Fruit fly (Drosophila melanogaster) whole organism, pupa: ENCODE results near the gene Ced-12.

Source experiments
- CG10348 ChIP-seq: fragments of 200-800 bp; sonication (Bioruptor generic); IDR thresholded peaks from 2 replicates; pipeline ENCODE4 v1.3.6; 2022; ENCODE audit warnings: missing biosample characterization, missing genetic modification characterization
- CG12605 ChIP-seq: fragments of 200-800 bp; sonication (Bioruptor generic); IDR thresholded peaks from 2 replicates; pipeline ENCODE4 v1.3.6; 2022; ENCODE audit warnings: missing biosample characterization, missing genetic modification characterization
- CG13204 ChIP-seq: fragments of 200-800 bp; sonication (Bioruptor generic); optimal IDR thresholded peaks from 2 replicates; lab custom pipeline; 2018; ENCODE audit warnings: missing biosample characterization, mild to moderate bottlenecking, missing genetic modification characterization, moderate library complexity
- CG14655 ChIP-seq: fragments of 200-800 bp; sonication (Bioruptor generic); optimal IDR thresholded peaks from 3 replicates; lab custom pipeline; 2017; ENCODE audit warnings: mild to moderate bottlenecking, missing biosample characterization, missing genetic modification reagents, missing genetic modification characterization
- CG17806 ChIP-seq: fragments of 200-800 bp; sonication (Bioruptor generic); optimal IDR thresholded peaks from 2 replicates; lab custom pipeline; 2018; ENCODE audit warnings: missing biosample characterization, mild to moderate bottlenecking, missing genetic modification characterization, moderate library complexity
- CG32121 ChIP-seq: fragments of 200-800 bp; sonication (Bioruptor generic); IDR thresholded peaks from 2 replicates; pipeline ENCODE4 v1.3.6; 2022; ENCODE audit warnings: missing biosample characterization, missing genetic modification characterization
- CG4496 ChIP-seq: fragments of 200-800 bp; sonication (Bioruptor generic); IDR thresholded peaks from 3 replicates; pipeline ENCODE4 v1.3.6; 2022; ENCODE audit warnings: missing biosample characterization, missing genetic modification characterization
- CG8301 ChIP-seq: fragments of 200-800 bp; sonication (Bioruptor generic); optimal IDR thresholded peaks from 2 replicates; lab custom pipeline; 2018; ENCODE audit warnings: missing biosample characterization, mild to moderate bottlenecking, missing genetic modification characterization
- CG9948 ChIP-seq: fragments of 200-800 bp; sonication (Bioruptor generic); optimal IDR thresholded peaks from 2 replicates; lab custom pipeline; 2018; ENCODE audit warnings: missing biosample characterization, mild to moderate bottlenecking, missing genetic modification characterization, moderate library complexity
- D1 ChIP-seq: fragments of 200-800 bp; sonication (Bioruptor generic); optimal IDR thresholded peaks from 2 replicates; lab custom pipeline; 2018; ENCODE audit warnings: missing biosample characterization, mild to moderate bottlenecking, missing genetic modification characterization, moderate library complexity
- Ets98B ChIP-seq: fragments of 200-800 bp; sonication (Bioruptor generic); IDR thresholded peaks from 2 replicates; pipeline ENCODE4 v1.3.6; 2022; ENCODE audit warnings: missing biosample characterization, missing genetic modification characterization
- Pif1A ChIP-seq: fragments of 200-800 bp; sonication (Bioruptor generic); optimal IDR thresholded peaks from 3 replicates; lab custom pipeline; 2016; ENCODE audit warnings: missing biosample characterization, missing genetic modification characterization
- fd96Ca ChIP-seq: fragments of 200-800 bp; sonication (Bioruptor generic); IDR thresholded peaks from 3 replicates; pipeline ENCODE4 v1.3.6; 2022; ENCODE audit warnings: missing biosample characterization, missing genetic modification characterization
- gl ChIP-seq: fragments of 200-800 bp; sonication (Bioruptor generic); optimal IDR thresholded peaks from 2 replicates; lab custom pipeline; 2018; ENCODE audit warnings: missing biosample characterization, mild to moderate bottlenecking, missing genetic modification characterization
- rn ChIP-seq: fragments of 200-800 bp; sonication (Bioruptor generic); IDR thresholded peaks from 2 replicates; pipeline ENCODE4 v1.3.6; 2022; ENCODE audit warnings: missing biosample characterization, missing genetic modification characterization

Ced-12 gene

dm6 chr2L:12133275-12134124, 35.9 kb downstream of the Ced-12 start, which contains the start of gene rho-6:
TSS of gene rho-6 (minus strand) at chr2L:12133411.
- TF ChIP-seq CG14655: peak; percentile 29
- TF ChIP-seq CG4496 (GFP tag; lab: Robert Waterston, UW): peak; percentile 39; the same call in 1 of the 3 replicates
- TF ChIP-seq CG17806 (tag; lab: Kevin White, UChicago): no peak

DNA sequence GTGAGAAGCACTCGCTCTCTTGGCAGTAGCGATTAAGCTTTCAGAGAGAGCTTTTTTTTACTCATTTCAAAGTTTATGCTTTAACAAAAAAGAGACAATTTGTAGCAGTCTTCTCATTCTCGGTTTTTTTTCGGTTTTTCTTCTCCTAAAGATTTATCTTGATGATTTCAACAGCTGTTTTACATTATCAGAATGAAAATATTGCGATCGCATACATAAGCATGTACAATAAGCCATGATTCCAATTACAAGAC, 36.4 kb downstream of the Ced-12 start:
- TF ChIP-seq rn (GFP tag; lab: Robert Waterston, UW) (no peak), fd96Ca (no peak)

- TF ChIP-seq CG8301 (no peak), D1 (tag; lab: Kevin White, UChicago) (no peak), CG4496 (GFP tag; lab: Robert Waterston, UW) (no peak), CG17806 (tag; lab: Kevin White, UChicago) (no peak), rn (GFP tag; lab: Robert Waterston, UW) (no peak), CG9948 (no peak), CG10348 (GFP tag; lab: Robert Waterston, UW) (no peak), CG14655 (no peak), Pif1A (GFP tag; lab: Kevin White, UChicago) (no peak), Ets98B (GFP tag; lab: Robert Waterston, UW) (no peak)
These were observed 40.1 kb downstream of the Ced-12 start, which contains the start of gene Gr33a for dm6 chr2L:12137708-12138107. TSS of gene Gr33a (plus strand) at chr2L:12138008.

DNA sequence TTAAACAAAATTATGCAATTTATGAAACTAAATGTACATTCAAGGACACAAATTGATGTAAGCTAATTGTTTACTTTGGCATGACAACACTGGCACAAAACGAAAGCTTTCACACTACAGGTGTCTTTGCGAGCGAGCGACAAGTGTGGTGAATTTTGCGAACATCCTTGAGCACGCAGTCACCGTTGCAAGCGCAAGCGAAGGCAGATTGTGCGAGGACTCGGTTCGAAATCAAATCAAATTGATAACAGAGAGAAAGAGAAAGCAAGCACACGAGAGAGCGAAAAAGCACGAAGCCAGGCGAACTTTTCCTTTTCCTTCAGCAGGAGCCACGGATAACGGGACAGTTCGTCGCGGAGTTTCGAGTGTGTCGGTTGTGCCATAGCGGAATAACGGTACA, 44.8 kb downstream of the Ced-12 start, which contains the start of gene CG31760:
CG31760 (plus strand) TSS at position 342 of the 400 bp plus-strand sequence.
- TF ChIP-seq CG8301 (no peak), gl (tag; lab: Kevin White, UChicago) (no peak), CG13204 (GFP tag; lab: Kevin White, UChicago) (no peak), Ets98B (GFP tag; lab: Robert Waterston, UW) (no peak), CG12605 (peak; percentile 72), CG14655 (no peak), CG32121 (GFP tag; lab: Robert Waterston, UW) (no peak)
